Worm (Caenorhabditis elegans) whole organism, L1 larva: ENCODE results near the gene pho-10.

Experiments used
- ama-1 ChIP-seq: fragments of 150-350 bp; optimal IDR thresholded peaks from 2 replicates; lab custom pipeline; 2014
- elt-3 ChIP-seq, 6 experiments: fragments of 150-350 bp in 1 of 6; sonication (generic microtip); optimal IDR thresholded peaks; 2 replicates each; lab custom pipeline; 2017 to 2018; ENCODE audit warnings: missing biosample characterization in 6 of 6, missing genetic modification characterization in 6 of 6, inconsistent platforms in 1 of 6
- mep-1 ChIP-seq: fragments of 150-350 bp; optimal IDR thresholded peaks from 2 replicates; lab custom pipeline; 2014; ENCODE audit warnings: missing biosample characterization, missing genetic modification characterization
- sox-4 ChIP-seq: sonication (generic microtip); optimal IDR thresholded peaks from 2 replicates; lab custom pipeline; 2016; ENCODE audit warnings: missing genetic modification characterization, missing compliant biosample characterization
- sptf-1 ChIP-seq: fragments of 150-350 bp; optimal IDR thresholded peaks from 2 replicates; lab custom pipeline; 2014; ENCODE audit warnings: missing biosample characterization, missing genetic modification characterization
- tlp-1 ChIP-seq: fragments of 150-350 bp; optimal IDR thresholded peaks from 2 replicates; lab custom pipeline; 2014; ENCODE audit warnings: missing biosample characterization, missing genetic modification characterization
- unc-62 ChIP-seq: fragments of 150-350 bp; optimal IDR thresholded peaks from 2 replicates; lab custom pipeline; 2014; ENCODE audit warnings: missing biosample characterization, missing genetic modification reagents, missing genetic modification characterization

DNA sequence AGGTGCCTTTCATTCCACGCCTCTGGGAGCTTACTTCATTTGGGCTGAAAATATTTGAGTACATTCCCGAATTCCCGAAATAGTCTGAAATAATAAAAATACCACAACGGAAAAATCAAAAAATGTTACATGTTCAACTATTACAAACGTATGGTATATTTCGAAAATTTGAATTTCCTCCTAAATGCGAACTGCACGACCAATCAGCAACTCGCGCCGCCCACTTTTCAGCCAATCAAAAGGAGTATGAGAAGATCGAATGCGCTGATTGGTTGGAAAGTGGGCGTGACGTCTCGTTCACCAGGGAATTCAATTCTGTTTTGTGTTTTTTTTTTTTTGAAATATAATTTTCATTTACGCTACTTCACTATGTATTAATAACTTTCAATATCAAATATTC is 51.7 kb downstream of the pho-10 start, which contains the start of gene old-1:
- TF ChIP-seq mep-1 (no peak), ama-1 (no peak), sox-4 (tag; lab: Kevin White, UChicago) (no peak), elt-3 (tag; optimal IDR thresholded peaks at IDR 0.05; lab: Kevin White, UChicago) (no peak), sptf-1 (tag; lab: Kevin White, UChicago) (no peak), unc-62 (GFP tag; lab: Kevin White, UChicago) (no peak), tlp-1 (tag; lab: Kevin White, UChicago) (no peak)
